Fruit fly (Drosophila melanogaster): ENCODE measurements around the gene sima.

Gene sima

dm6 chr3R:30021559-30022451 lies 36.3 kb upstream of the sima start, which contains the start of gene Mgat2 (continued):
- TF ChIP-seq pdm3 (GFP tag; optimal IDR thresholded peaks at IDR 0.05) (no peak), CG8632 (GFP tag; optimal IDR thresholded peaks at IDR 0.05) (no peak), CG6808 (GFP tag; optimal IDR thresholded peaks at IDR 0.05) (no peak), dac (GFP tag; optimal IDR thresholded peaks at IDR 0.05) (no peak), CG32006 (GFP tag; optimal IDR thresholded peaks at IDR 0.05) (no peak), OdsH (GFP tag; optimal IDR thresholded peaks at IDR 0.05) (no peak), CG3032 (tag; optimal IDR thresholded peaks at IDR 0.05) (no peak), Eip78C (GFP tag) (peak; percentile 80), fkh (GFP tag; optimal IDR thresholded peaks at IDR 0.05) (no peak), eg (GFP tag; IDR thresholded peaks at IDR 0.05) (peak; percentile 62; the same call in 2 of the 3 replicates), CG15336 (GFP tag; IDR thresholded peaks at IDR 0.05) (peak; percentile 74), fd59A (GFP tag; optimal IDR thresholded peaks at IDR 0.05) (no peak), Met (GFP tag; optimal IDR thresholded peaks at IDR 0.05) (no peak)

dm6 chr3R:30022452-30023028 lies 35.6 kb upstream of the sima start, which contains the start of the genes RpS28a and Axn:
TSS of gene RpS28a (minus strand) at chr3R:30022648.
TSS of gene Axn (plus strand) at chr3R:30022842.
- TF ChIP-seq svp (GFP tag) (peak; percentile 96), CG6854 (GFP tag; optimal IDR thresholded peaks at IDR 0.05) (no peak), CG3032 (tag; optimal IDR thresholded peaks at IDR 0.05) (no peak), CG31627 (GFP tag; optimal IDR thresholded peaks at IDR 0.05) (peak; percentile 6), cyc (GFP tag; optimal IDR thresholded peaks at IDR 0.05) (peak; percentile 1), CG8319 (GFP tag; optimal IDR thresholded peaks at IDR 0.05) (peak; percentile 100), Hr39 (GFP tag; optimal IDR thresholded peaks at IDR 0.05) (peak; percentile 9)

dm6 chr3R:30023445-30023844 lies 34.7 kb upstream of the sima start:
- TF ChIP-seq CG8632 (GFP tag; optimal IDR thresholded peaks at IDR 0.05): no peak
- no peak for TF ChIP-seq achi (GFP tag; optimal IDR thresholded peaks at IDR 0.05)
- no peak for TF ChIP-seq CG16779 (tag; optimal IDR thresholded peaks at IDR 0.05)

- TF ChIP-seq vri (GFP tag; optimal IDR thresholded peaks at IDR 0.05) (no peak), CG32006 (GFP tag; optimal IDR thresholded peaks at IDR 0.05) (no peak)
These were observed 28.1 kb upstream of the sima start for dm6 chr3R:30030061-30030460.

- TF ChIP-seq CG11762 (GFP tag; optimal IDR thresholded peaks at IDR 0.05; ENCODE audit: insufficient read depth) (no peak), Eip75B (GFP tag; optimal IDR thresholded peaks at IDR 0.05) (no peak), CG8119 (GFP tag; IDR thresholded peaks at IDR 0.05) (no peak), Smox (GFP tag; optimal IDR thresholded peaks at IDR 0.05) (no peak), Gug (GFP tag; IDR thresholded peaks at IDR 0.05) (no peak), CG10631 (GFP tag; optimal IDR thresholded peaks at IDR 0.05) (no peak), fd85E (GFP tag; optimal IDR thresholded peaks at IDR 0.05) (no peak)
These were observed 25.8 kb upstream of the sima start for dm6 chr3R:30032281-30032680.

- TF ChIP-seq CG10631 (GFP tag; optimal IDR thresholded peaks at IDR 0.05) (no peak), CG11902 (GFP tag; optimal IDR thresholded peaks at IDR 0.05) (no peak), CG6854 (GFP tag; optimal IDR thresholded peaks at IDR 0.05) (no peak), CG34406 (GFP tag; optimal IDR thresholded peaks at IDR 0.05) (no peak), Met (GFP tag; optimal IDR thresholded peaks at IDR 0.05) (no peak), dac (GFP tag; optimal IDR thresholded peaks at IDR 0.05) (no peak), CG15336 (GFP tag; IDR thresholded peaks at IDR 0.05) (no peak), fkh (GFP tag; optimal IDR thresholded peaks at IDR 0.05) (no peak), Ets21C (GFP tag; optimal IDR thresholded peaks at IDR 0.05) (no peak), eg (GFP tag; IDR thresholded peaks at IDR 0.05) (no peak), vri (GFP tag; optimal IDR thresholded peaks at IDR 0.05) (no peak), CG7368 (GFP tag; optimal IDR thresholded peaks at IDR 0.05) (no peak), salr (GFP tag; optimal IDR thresholded peaks at IDR 0.05) (no peak), CG8119 (GFP tag; IDR thresholded peaks at IDR 0.05) (no peak), CG6163 (GFP tag; IDR thresholded peaks at IDR 0.05) (no peak), CG6808 (GFP tag; optimal IDR thresholded peaks at IDR 0.05) (no peak), dsx (GFP tag; optimal IDR thresholded peaks at IDR 0.05; ENCODE audit: poor library complexity, severe bottlenecking) (no peak)
These were observed 21.5 kb upstream of the sima start, which contains the start of gene ZIPIC for dm6 chr3R:30036609-30037008. TSS of gene ZIPIC (minus strand) at chr3R:30036870.
